Worm (Caenorhabditis elegans): ENCODE measurements around the gene mdt-20.

- TF ChIP-seq W03F9.2 (tag; optimal IDR thresholded peaks at IDR 0.05) (no peak), him-1 (tag; optimal IDR thresholded peaks at IDR 0.05) (no peak), dao-5 (tag; optimal IDR thresholded peaks at IDR 0.05) (no peak)
These were observed 24.8 kb downstream of the mdt-20 start for ce11 chrIV:1212357-1212756.
